Worm (Caenorhabditis elegans) whole organism, L3 larva: ENCODE measurements around the gene T28B11.1.

Experiments
- R02D3.7 ChIP-seq: fragments of 150-350 bp; optimal IDR thresholded peaks from 2 replicates; lab custom pipeline; 2014; ENCODE audit warnings: missing biosample characterization, missing genetic modification characterization
- ZK546.5 ChIP-seq: sonication (generic microtip); optimal IDR thresholded peaks from 2 replicates; lab custom pipeline; 2017; ENCODE audit warnings: missing biosample characterization, missing genetic modification characterization
- ama-1 ChIP-seq: fragments of 150-350 bp; optimal IDR thresholded peaks from 2 replicates; lab custom pipeline; 2018
- ceh-16 ChIP-seq: sonication (generic microtip); optimal IDR thresholded peaks from 2 replicates; lab custom pipeline; 2017; ENCODE audit warnings: missing biosample characterization, missing genetic modification characterization
- ceh-28 ChIP-seq: fragments of 150-350 bp; optimal IDR thresholded peaks from 2 replicates; lab custom pipeline; 2014; ENCODE audit warnings: missing biosample characterization, missing genetic modification reagents, missing genetic modification characterization
- ceh-82 ChIP-seq: fragments of 150-350 bp; optimal IDR thresholded peaks from 2 replicates; lab custom pipeline; 2014; ENCODE audit warnings: missing biosample characterization, missing genetic modification characterization
- ceh-9 ChIP-seq: sonication (generic microtip); optimal IDR thresholded peaks from 2 replicates; lab custom pipeline; 2018; ENCODE audit warnings: missing biosample characterization, missing genetic modification characterization
- daf-12 ChIP-seq: fragments of 150-350 bp; optimal IDR thresholded peaks from 2 replicates; lab custom pipeline; 2014; ENCODE audit warnings: missing biosample characterization, missing genetic modification reagents, missing genetic modification characterization
- egl-5 ChIP-seq: fragments of 150-350 bp; optimal IDR thresholded peaks from 2 replicates; lab custom pipeline; 2017; ENCODE audit warnings: missing biosample characterization, missing genetic modification reagents, missing genetic modification characterization, inconsistent platforms
- elt-2 ChIP-seq: sonication (generic microtip); optimal IDR thresholded peaks from 2 replicates; lab custom pipeline; 2016; ENCODE audit warnings: missing genetic modification reagents, mild to moderate bottlenecking, missing genetic modification characterization, missing compliant biosample characterization
- elt-3 ChIP-seq, 3 experiments: fragments of 150-350 bp in 1 of 3; sonication (generic microtip) in 2 of 3; optimal IDR thresholded peaks; 2 replicates in 2 of 3; 4 replicates in 1 of 3; lab custom pipeline; 2014 to 2017; ENCODE audit warnings: missing biosample characterization in 3 of 3, missing genetic modification characterization in 3 of 3
- eor-1 ChIP-seq, 2 experiments: fragments of 150-350 bp; optimal IDR thresholded peaks; 2 replicates each; lab custom pipeline; 2014 to 2018; ENCODE audit warnings: missing biosample characterization in 2 of 2, missing genetic modification characterization in 2 of 2
- fkh-10 ChIP-seq: sonication (generic microtip); optimal IDR thresholded peaks from 2 replicates; lab custom pipeline; 2017; ENCODE audit warnings: missing biosample characterization, missing genetic modification reagents, missing genetic modification characterization
- fkh-2 ChIP-seq: fragments of 150-350 bp; optimal IDR thresholded peaks from 2 replicates; lab custom pipeline; 2014; ENCODE audit warnings: missing biosample characterization, missing genetic modification reagents, missing genetic modification characterization
- fos-1 ChIP-seq: fragments of 150-350 bp; optimal IDR thresholded peaks from 2 replicates; lab custom pipeline; 2014; ENCODE audit warnings: missing biosample characterization, missing genetic modification characterization
- hmg-11 ChIP-seq: sonication (generic microtip); optimal IDR thresholded peaks from 2 replicates; lab custom pipeline; 2016; ENCODE audit warnings: missing genetic modification characterization, missing compliant biosample characterization
- jun-1 ChIP-seq: fragments of 150-350 bp; optimal IDR thresholded peaks from 2 replicates; lab custom pipeline; 2014; ENCODE audit warnings: missing biosample characterization, missing genetic modification reagents, missing genetic modification characterization
- lin-15B ChIP-seq: fragments of 150-350 bp; optimal IDR thresholded peaks from 2 replicates; lab custom pipeline; 2014; ENCODE audit warnings: missing biosample characterization, missing genetic modification characterization
- lin-39 ChIP-seq: fragments of 150-350 bp; optimal IDR thresholded peaks from 2 replicates; lab custom pipeline; 2018; ENCODE audit warnings: missing biosample characterization, missing genetic modification reagents, missing genetic modification characterization
- lsy-12 ChIP-seq: sonication (generic microtip); optimal IDR thresholded peaks from 2 replicates; lab custom pipeline; 2016; ENCODE audit warnings: mild to moderate bottlenecking, missing genetic modification characterization, missing compliant biosample characterization
- mdl-1 ChIP-seq: fragments of 150-350 bp; optimal IDR thresholded peaks from 2 replicates; lab custom pipeline; 2014; ENCODE audit warnings: missing biosample characterization, missing genetic modification characterization
- nfya-1 ChIP-seq: sonication (generic microtip); optimal IDR thresholded peaks from 2 replicates; lab custom pipeline; 2017; ENCODE audit warnings: missing genetic modification characterization, mild to moderate bottlenecking, missing compliant biosample characterization, antibody characterized with exemption, moderate library complexity; ENCODE audit not compliant: insufficient read depth
- nhr-12 ChIP-seq: fragments of 150-350 bp; optimal IDR thresholded peaks from 2 replicates; lab custom pipeline; 2014; ENCODE audit warnings: missing biosample characterization, missing genetic modification characterization
- nhr-23 ChIP-seq: fragments of 150-350 bp; optimal IDR thresholded peaks from 2 replicates; lab custom pipeline; 2014; ENCODE audit warnings: missing biosample characterization, missing genetic modification reagents, missing genetic modification characterization
- nhr-237 ChIP-seq: fragments of 150-350 bp; optimal IDR thresholded peaks from 2 replicates; lab custom pipeline; 2014; ENCODE audit warnings: missing biosample characterization, missing genetic modification characterization
- nhr-25 ChIP-seq: sonication (generic microtip); optimal IDR thresholded peaks from 2 replicates; lab custom pipeline; 2017; ENCODE audit warnings: missing biosample characterization, missing genetic modification characterization
- nhr-28 ChIP-seq: fragments of 150-350 bp; optimal IDR thresholded peaks from 2 replicates; lab custom pipeline; 2014; ENCODE audit warnings: missing biosample characterization, missing genetic modification characterization
- nhr-43 ChIP-seq: sonication (generic microtip); optimal IDR thresholded peaks from 2 replicates; lab custom pipeline; 2016; ENCODE audit warnings: mild to moderate bottlenecking, missing genetic modification characterization, missing compliant biosample characterization; ENCODE audit not compliant: poor library complexity, severe bottlenecking
- nhr-67 ChIP-seq: fragments of 150-350 bp; optimal IDR thresholded peaks from 2 replicates; lab custom pipeline; 2014; ENCODE audit warnings: missing biosample characterization, missing genetic modification characterization
- nhr-77 ChIP-seq: fragments of 150-350 bp; optimal IDR thresholded peaks from 2 replicates; lab custom pipeline; 2014; ENCODE audit warnings: missing biosample characterization, missing genetic modification characterization
- pqm-1 ChIP-seq: fragments of 150-350 bp; optimal IDR thresholded peaks from 2 replicates; lab custom pipeline; 2017; ENCODE audit warnings: missing biosample characterization, missing genetic modification characterization, inconsistent platforms
- sea-2 ChIP-seq: fragments of 150-350 bp; sonication (generic microtip); optimal IDR thresholded peaks from 4 replicates; lab custom pipeline; 2014; ENCODE audit warnings: missing biosample characterization, missing genetic modification reagents, missing genetic modification characterization
- snpc-4 ChIP-seq: fragments of 150-350 bp; optimal IDR thresholded peaks from 2 replicates; lab custom pipeline; 2014; ENCODE audit warnings: missing biosample characterization, missing genetic modification characterization
- tbx-2 ChIP-seq: sonication (generic microtip); optimal IDR thresholded peaks from 2 replicates; lab custom pipeline; 2016; ENCODE audit warnings: mild to moderate bottlenecking, missing genetic modification characterization, missing compliant biosample characterization
- unc-62 ChIP-seq: fragments of 150-350 bp; sonication (generic microtip); optimal IDR thresholded peaks from 4 replicates; lab custom pipeline; 2014; ENCODE audit warnings: missing biosample characterization, missing genetic modification reagents, missing genetic modification characterization
- ztf-11 ChIP-seq: fragments of 150-350 bp; optimal IDR thresholded peaks from 2 replicates; lab custom pipeline; 2014; ENCODE audit warnings: missing biosample characterization, missing genetic modification characterization
- ztf-4 ChIP-seq: fragments of 150-350 bp; optimal IDR thresholded peaks from 2 replicates; lab custom pipeline; 2014; ENCODE audit warnings: missing biosample characterization, missing genetic modification characterization

T28B11.1 gene

DNA sequence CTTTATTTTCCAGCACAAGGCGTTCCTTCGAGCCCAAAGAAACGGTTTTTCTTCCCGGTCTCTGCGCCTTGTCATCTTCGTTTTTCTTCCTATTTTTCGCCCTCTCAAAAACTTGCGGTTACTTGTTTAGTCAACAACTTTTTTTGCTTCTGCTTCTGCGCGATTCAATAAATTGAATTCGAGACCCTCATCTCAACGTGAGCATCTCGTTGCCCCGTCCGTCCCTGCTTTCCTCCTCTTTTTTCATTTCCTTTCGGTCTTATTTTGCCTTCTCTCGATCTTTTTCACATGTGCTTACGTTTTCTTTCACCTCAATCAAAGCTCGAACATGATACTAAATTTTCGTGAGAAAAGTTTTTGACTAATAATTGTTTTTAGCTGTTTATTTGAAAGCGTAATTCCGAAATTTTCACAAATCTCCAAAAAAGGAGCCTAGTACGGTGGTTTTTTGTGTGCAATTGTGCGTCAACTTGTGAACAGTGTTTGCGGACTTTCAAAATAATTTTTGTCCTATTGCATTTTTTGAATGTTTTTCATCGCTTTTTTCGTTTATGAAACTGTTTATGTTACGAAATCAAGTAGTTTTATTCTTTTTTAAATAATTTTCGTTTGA, 52.1 kb downstream of the T28B11.1 start:
- TF ChIP-seq jun-1 (tag; lab: Kevin White, UChicago) (no peak), nfya-1 (tag; lab: Kevin White, UChicago) (peak; percentile 18), nhr-67 (tag; lab: Kevin White, UChicago) (no peak)

DNA sequence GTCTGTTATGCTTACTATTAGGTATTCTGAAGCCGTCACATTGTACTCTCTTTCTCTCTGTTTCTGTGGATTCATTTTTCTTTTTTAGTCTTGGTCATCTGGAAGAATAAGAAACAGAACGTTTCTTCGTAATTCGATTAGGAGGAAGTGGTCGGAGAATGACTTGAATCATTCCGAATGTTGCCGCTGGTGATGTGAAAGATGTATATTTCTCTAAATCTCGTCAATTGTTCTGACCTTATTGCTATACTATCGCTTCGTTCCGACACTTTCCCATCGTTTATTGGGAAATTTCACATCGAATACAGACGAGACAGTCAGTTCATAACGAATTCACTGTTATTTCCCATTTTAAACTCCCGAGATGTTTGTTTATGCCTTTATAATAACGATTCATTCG, 53.1 kb downstream of the T28B11.1 start:
- TF ChIP-seq lin-15B (tag; lab: Kevin White, UChicago) = no peak
- peak; percentile 59 for TF ChIP-seq nhr-23 (tag; lab: Kevin White, UChicago)

DNA sequence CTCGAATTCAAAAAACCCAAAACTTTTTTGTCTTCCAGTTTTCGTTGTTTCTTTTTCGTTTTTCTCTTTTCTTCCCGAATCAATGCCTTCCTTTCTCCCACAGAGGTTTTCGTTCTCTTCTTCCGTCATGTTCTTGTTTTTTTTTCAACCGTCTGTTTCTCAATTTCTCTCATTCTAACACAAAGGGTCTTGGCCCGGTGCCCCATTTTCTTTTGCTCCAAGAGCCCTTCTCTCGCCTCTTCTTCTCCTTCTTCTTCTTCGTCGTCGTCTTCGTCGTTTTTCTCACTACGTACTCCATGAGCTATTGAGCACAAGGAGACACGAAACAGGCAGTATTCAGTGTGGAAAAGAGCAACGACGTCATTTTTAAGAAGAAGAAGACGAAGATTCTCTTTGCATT, 54.8 kb downstream of the T28B11.1 start:
- TF ChIP-seq pqm-1 (no peak), snpc-4 (tag; lab: Kevin White, UChicago) (peak; percentile 19), elt-3 (tag; optimal IDR thresholded peaks at IDR 0.05; lab: Kevin White, UChicago) (no peak), ztf-4 (tag; lab: Kevin White, UChicago) (no peak), nhr-237 (tag; lab: Kevin White, UChicago) (no peak), mdl-1 (tag; lab: Kevin White, UChicago) (no peak), nhr-28 (no peak), nhr-67 (tag; lab: Kevin White, UChicago) (no peak), eor-1 (tag; optimal IDR thresholded peaks at IDR 0.05; lab: Kevin White, UChicago) (no peak), ZK546.5 (tag; lab: Kevin White, UChicago) (no peak), fkh-10 (peak; percentile 61), jun-1 (tag; lab: Kevin White, UChicago) (no peak), ama-1 (lab: Kevin White, UChicago) (peak; percentile 24), nhr-12 (tag; lab: Kevin White, UChicago) (no peak), fkh-2 (tag; lab: Kevin White, UChicago) (no peak), hmg-11 (tag; lab: Kevin White, UChicago) (peak; percentile 60), R02D3.7 (tag; lab: Kevin White, UChicago) (no peak), lin-15B (tag; lab: Kevin White, UChicago) (peak; percentile 12), elt-2 (tag; lab: Kevin White, UChicago) (no peak), sea-2 (no peak), lin-39 (tag; lab: Kevin White, UChicago) (peak; percentile 5), ceh-28 (tag; lab: Kevin White, UChicago) (no peak), lsy-12 (tag; lab: Kevin White, UChicago) (no peak), unc-62 (GFP tag; lab: Kevin White, UChicago) (no peak), nhr-77 (tag; lab: Kevin White, UChicago) (no peak), daf-12 (tag; lab: Kevin White, UChicago) (no peak), nfya-1 (tag; lab: Kevin White, UChicago) (peak; percentile 63), fos-1 (tag; lab: Kevin White, UChicago) (no peak), ceh-82 (tag; lab: Kevin White, UChicago) (no peak), egl-5 (tag; lab: Kevin White, UChicago) (peak; percentile 51), ceh-9 (tag; lab: Kevin White, UChicago) (no peak)

DNA sequence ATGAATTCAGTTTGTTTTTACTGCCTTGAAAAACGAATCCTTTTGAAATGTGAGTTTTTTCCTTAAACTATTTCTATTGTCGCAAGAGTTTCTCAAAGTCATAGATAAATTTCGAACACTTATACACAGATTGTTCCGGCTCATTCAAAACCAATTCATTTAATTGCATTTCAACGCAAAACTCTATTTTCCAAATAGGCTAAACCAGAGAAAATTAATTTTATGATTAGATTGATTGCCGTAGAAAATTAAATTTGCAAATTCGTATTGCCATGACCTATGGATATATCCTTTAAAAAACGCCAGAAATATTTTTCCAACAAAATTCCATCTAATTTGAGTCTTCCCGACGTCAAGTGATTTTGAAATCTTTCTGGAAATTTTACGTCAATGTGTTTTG, 56.2 kb downstream of the T28B11.1 start:
- TF ChIP-seq daf-12 (tag; lab: Kevin White, UChicago) = no peak
- TF ChIP-seq mdl-1 (tag; lab: Kevin White, UChicago) = no peak
- TF ChIP-seq fkh-2 (tag; lab: Kevin White, UChicago) = no peak
- TF ChIP-seq R02D3.7 (tag; lab: Kevin White, UChicago) = no peak
- no peak for TF ChIP-seq nhr-25
- no peak for TF ChIP-seq nfya-1 (tag; lab: Kevin White, UChicago)
- no peak for TF ChIP-seq lin-39 (tag; lab: Kevin White, UChicago)
- no peak for TF ChIP-seq ztf-11 (tag; lab: Kevin White, UChicago)
- no peak for TF ChIP-seq ceh-82 (tag; lab: Kevin White, UChicago)
- TF ChIP-seq snpc-4 (tag; lab: Kevin White, UChicago) = no peak
- TF ChIP-seq ceh-16 (tag; lab: Kevin White, UChicago) = no peak
- no peak for TF ChIP-seq nhr-77 (tag; lab: Kevin White, UChicago)
- no peak for TF ChIP-seq nhr-43 (tag; lab: Kevin White, UChicago)
- TF ChIP-seq ama-1 (lab: Kevin White, UChicago) = no peak
- no peak for TF ChIP-seq nhr-67 (tag; lab: Kevin White, UChicago)
- no peak for TF ChIP-seq egl-5 (tag; lab: Kevin White, UChicago)
- TF ChIP-seq lin-15B (tag; lab: Kevin White, UChicago) = no peak
- no peak for TF ChIP-seq nhr-23 (tag; lab: Kevin White, UChicago)
- no peak for TF ChIP-seq tbx-2 (tag; lab: Kevin White, UChicago)
- no peak for TF ChIP-seq fos-1 (tag; lab: Kevin White, UChicago)
